Worm (Caenorhabditis elegans) whole organism, young adult: ENCODE results near the gene R04B5.1.
"Not testable (repeated sequence)": the region's sequence is repeated elsewhere in the genome, so short reads cannot be mapped to it uniquely, and the experiment has no call there.

Experiments
- B0035.1 ChIP-seq: sonication (generic microtip); optimal IDR thresholded peaks from 2 replicates; lab custom pipeline; 2016; ENCODE audit warnings: missing genetic modification characterization, mild to moderate bottlenecking, missing compliant biosample characterization, missing genotype, missing genetic modification reagents
- C06A6.2 ChIP-seq: fragments of 200-800 bp; sonication (Bioruptor generic); conservative IDR thresholded peaks from 2 replicates; pipeline ENCODE4 v1.3.6; 2022; ENCODE audit warnings: missing genetic modification characterization, missing compliant biosample characterization
- C17E4.6 ChIP-seq: fragments of 200-800 bp; sonication (Bioruptor generic); IDR thresholded peaks from 2 replicates; pipeline ENCODE4 v1.3.6; 2022; ENCODE audit warnings: missing genetic modification reagents, missing genetic modification characterization, missing compliant biosample characterization
- D2030.7 ChIP-seq: fragments of 200-800 bp; sonication (Bioruptor generic); IDR thresholded peaks from 2 replicates; pipeline ENCODE4 v1.3.6; 2022; ENCODE audit warnings: missing genetic modification reagents, missing genetic modification characterization, missing compliant biosample characterization
- F33H1.4 ChIP-seq: fragments of 200-800 bp; sonication (Bioruptor generic); IDR thresholded peaks from 2 replicates; pipeline ENCODE4 v1.3.6; 2022; ENCODE audit warnings: missing genetic modification reagents, missing genetic modification characterization, missing compliant biosample characterization
- F37B4.10 ChIP-seq: fragments of 200-800 bp; sonication (Bioruptor generic); IDR thresholded peaks from 2 replicates; pipeline ENCODE4 v1.3.6; 2022; ENCODE audit warnings: missing genetic modification characterization, missing compliant biosample characterization
- F49E8.2 ChIP-seq: sonication (generic microtip); optimal IDR thresholded peaks from 3 replicates; lab custom pipeline; 2017; ENCODE audit warnings: missing genetic modification characterization, mild to moderate bottlenecking, missing compliant biosample characterization, antibody characterized with exemption, moderate library complexity; ENCODE audit not compliant: insufficient read depth
- F57C9.4 ChIP-seq: sonication (generic microtip); optimal IDR thresholded peaks from 2 replicates; lab custom pipeline; 2017; ENCODE audit warnings: mild to moderate bottlenecking, missing genetic modification characterization, missing compliant biosample characterization
- K11D2.4 ChIP-seq: fragments of 200-800 bp; sonication (Bioruptor generic); IDR thresholded peaks from 2 replicates; pipeline ENCODE4 v1.3.6; 2022; ENCODE audit warnings: missing genetic modification reagents, missing genetic modification characterization, missing compliant biosample characterization
- Y53G8AR.9 ChIP-seq: fragments of 200-800 bp; sonication (Bioruptor generic); conservative IDR thresholded peaks from 2 replicates; pipeline ENCODE4 v1.3.6; 2022; ENCODE audit warnings: missing genetic modification reagents, missing genetic modification characterization, missing compliant biosample characterization
- Y95B8A.8 ChIP-seq: fragments of 200-800 bp; sonication (Bioruptor generic); IDR thresholded peaks from 2 replicates; pipeline ENCODE4 v1.3.6; 2022; ENCODE audit warnings: missing genetic modification reagents, missing genetic modification characterization, missing compliant biosample characterization
- ama-1 ChIP-seq, 3 experiments: fragments of 150-350 bp in 1 of 3; sonication (generic microtip) in 2 of 3; optimal IDR thresholded peaks; 2 replicates each; lab custom pipeline; 2014 to 2018; ENCODE audit warnings: missing biosample characterization in 2 of 3, missing genetic modification characterization in 2 of 3, missing genetic modification reagents in 2 of 3
- attf-6 ChIP-seq: fragments of 200-800 bp; sonication (Bioruptor generic); IDR thresholded peaks from 2 replicates; pipeline ENCODE4 v1.3.6; 2022; ENCODE audit warnings: missing genetic modification reagents, missing genetic modification characterization, missing compliant biosample characterization
- bed-1 ChIP-seq: fragments of 200-800 bp; sonication (Bioruptor generic); IDR thresholded peaks from 2 replicates; pipeline ENCODE4 v1.3.6; 2022; ENCODE audit warnings: missing genetic modification reagents, missing genetic modification characterization, missing compliant biosample characterization
- cebp-1 ChIP-seq, 2 experiments: fragments of 200-800 bp in 1 of 2; sonication (Bioruptor generic) in 1 of 2; sonication (generic microtip) in 1 of 2; IDR thresholded peaks in 1 of 2; optimal IDR thresholded peaks in 1 of 2; 2 replicates each; pipeline versions ENCODE4 v1.3.6 to Lab custom; 2017 to 2022; ENCODE audit warnings: missing compliant biosample characterization in 2 of 2, missing genetic modification characterization in 2 of 2, mild to moderate bottlenecking in 1 of 2, missing genetic modification reagents in 1 of 2, moderate library complexity in 1 of 2
- ceh-100 ChIP-seq: fragments of 200-800 bp; sonication (Bioruptor generic); IDR thresholded peaks from 2 replicates; pipeline ENCODE4 v1.3.6; 2022; ENCODE audit warnings: missing genetic modification reagents, missing genetic modification characterization, missing compliant biosample characterization
- ceh-91 ChIP-seq: fragments of 200-800 bp; sonication (Bioruptor generic); IDR thresholded peaks from 2 replicates; pipeline ENCODE4 v1.3.6; 2022; ENCODE audit warnings: missing genetic modification reagents, missing genetic modification characterization, missing compliant biosample characterization
- dox-1 ChIP-seq: fragments of 200-800 bp; sonication (Bioruptor generic); IDR thresholded peaks from 2 replicates; pipeline ENCODE4 v1.3.6; 2022; ENCODE audit warnings: missing genetic modification reagents, missing genetic modification characterization, missing compliant biosample characterization
- egl-44 ChIP-seq: fragments of 200-800 bp; sonication (Bioruptor generic); IDR thresholded peaks from 2 replicates; pipeline ENCODE4 v1.3.6; 2022; ENCODE audit warnings: missing genetic modification reagents, missing genetic modification characterization, missing compliant biosample characterization
- egrh-3 ChIP-seq: fragments of 200-800 bp; sonication (Bioruptor generic); IDR thresholded peaks from 2 replicates; pipeline ENCODE4 v1.3.6; 2022; ENCODE audit warnings: missing genetic modification reagents, missing genetic modification characterization, missing compliant biosample characterization
- ekl-4 ChIP-seq: fragments of 200-800 bp; sonication (Bioruptor generic); IDR thresholded peaks from 2 replicates; pipeline ENCODE4 v1.3.6; 2022; ENCODE audit warnings: missing genetic modification reagents, missing genetic modification characterization, missing compliant biosample characterization
- hmg-1.2 ChIP-seq: fragments of 200-800 bp; sonication (Bioruptor generic); IDR thresholded peaks from 2 replicates; pipeline ENCODE4 v1.3.6; 2022; ENCODE audit warnings: missing genetic modification reagents, missing genetic modification characterization, missing compliant biosample characterization
- hsf-1 ChIP-seq: fragments of 200-800 bp; sonication (Bioruptor generic); IDR thresholded peaks from 2 replicates; pipeline ENCODE4 v1.3.6; 2022; ENCODE audit warnings: missing genetic modification reagents, missing genetic modification characterization, missing compliant biosample characterization
- let-526 ChIP-seq: fragments of 200-800 bp; sonication (Bioruptor generic); IDR thresholded peaks from 2 replicates; pipeline ENCODE4 v1.3.6; 2022; ENCODE audit warnings: missing genetic modification reagents, missing genetic modification characterization, missing compliant biosample characterization
- madf-3 ChIP-seq: fragments of 200-800 bp; sonication (Bioruptor generic); IDR thresholded peaks from 2 replicates; pipeline ENCODE4 v1.3.6; 2022; ENCODE audit warnings: missing genetic modification reagents, missing genetic modification characterization, missing compliant biosample characterization
- madf-6 ChIP-seq: fragments of 200-800 bp; sonication (Bioruptor generic); IDR thresholded peaks from 2 replicates; pipeline ENCODE4 v1.3.6; 2022; ENCODE audit warnings: missing genetic modification reagents, missing genetic modification characterization, missing compliant biosample characterization
- madf-8 ChIP-seq: fragments of 200-800 bp; sonication (Bioruptor generic); conservative IDR thresholded peaks from 2 replicates; pipeline ENCODE4 v1.3.6; 2022; ENCODE audit warnings: missing genetic modification reagents, missing genetic modification characterization, missing compliant biosample characterization
- mcd-1 ChIP-seq: fragments of 200-800 bp; sonication (Bioruptor generic); IDR thresholded peaks from 2 replicates; pipeline ENCODE4 v1.3.6; 2022; ENCODE audit warnings: missing genetic modification reagents, missing genetic modification characterization, missing compliant biosample characterization
- mes-4 ChIP-seq: sonication (generic microtip); optimal IDR thresholded peaks from 2 replicates; lab custom pipeline; 2016; ENCODE audit warnings: missing genotype, missing genetic modification characterization, missing compliant biosample characterization
- nfyb-1 ChIP-seq: fragments of 200-800 bp; sonication (Bioruptor generic); IDR thresholded peaks from 2 replicates; pipeline ENCODE4 v1.3.6; 2022; ENCODE audit warnings: missing genetic modification reagents, missing genetic modification characterization, missing compliant biosample characterization
- pbrm-1 ChIP-seq: fragments of 200-800 bp; sonication (Bioruptor generic); IDR thresholded peaks from 2 replicates; pipeline ENCODE4 v1.3.6; 2022; ENCODE audit warnings: missing genetic modification reagents, missing genetic modification characterization, missing compliant biosample characterization
- rcor-1 ChIP-seq: fragments of 200-800 bp; sonication (Bioruptor generic); IDR thresholded peaks from 2 replicates; pipeline ENCODE4 v1.3.6; 2022; ENCODE audit warnings: missing genetic modification reagents, missing genetic modification characterization, missing compliant biosample characterization
- xnd-1 ChIP-seq: sonication (generic microtip); optimal IDR thresholded peaks from 2 replicates; lab custom pipeline; 2016; ENCODE audit warnings: missing genotype, missing genetic modification reagents, missing genetic modification characterization, missing compliant biosample characterization
- ztf-28 ChIP-seq: fragments of 200-800 bp; sonication (Bioruptor generic); IDR thresholded peaks from 2 replicates; pipeline ENCODE4 v1.3.6; 2022; ENCODE audit warnings: missing genetic modification reagents, missing genetic modification characterization, missing compliant biosample characterization

R04B5.1 gene

DNA sequence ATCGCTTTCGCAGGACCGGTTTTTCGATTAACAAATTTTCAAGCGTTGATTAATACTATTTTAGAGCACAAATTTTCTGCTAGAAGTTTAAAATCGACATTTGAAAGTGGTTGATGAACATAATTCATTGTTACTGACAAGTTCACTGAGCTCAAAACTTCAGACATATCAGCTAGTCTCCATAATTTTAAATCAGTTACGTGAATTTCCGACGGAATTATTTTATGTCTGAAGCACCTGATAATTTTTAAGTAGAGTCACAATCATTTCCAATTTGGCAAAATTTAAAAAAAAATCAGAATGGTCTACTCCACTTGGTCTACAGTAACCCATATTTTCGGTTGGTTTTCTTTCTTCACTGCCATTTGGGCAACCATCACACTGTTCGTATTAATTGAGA lies 26.3 kb downstream of the R04B5.1 start, which contains the start of gene str-118:
Gene str-118 (plus strand): TSS at position 301 of the 400 bp plus-strand sequence.
- TF ChIP-seq F49E8.2 (tag; lab: Kevin White, UChicago), result no peak
- no peak for TF ChIP-seq madf-8
- no peak for TF ChIP-seq ama-1 (optimal IDR thresholded peaks at IDR 0.05; lab: Kevin White, UChicago)
- no peak for TF ChIP-seq ama-1 (GFP tag; optimal IDR thresholded peaks at IDR 0.05; lab: Kevin White, UChicago)
- no peak for TF ChIP-seq F57C9.4 (tag; lab: Kevin White, UChicago)
- TF ChIP-seq mes-4, result no peak
- no peak for TF ChIP-seq B0035.1 (tag; lab: Kevin White, UChicago)
- TF ChIP-seq egl-44 (GFP tag; lab: Robert Waterston, UW), result no peak

DNA sequence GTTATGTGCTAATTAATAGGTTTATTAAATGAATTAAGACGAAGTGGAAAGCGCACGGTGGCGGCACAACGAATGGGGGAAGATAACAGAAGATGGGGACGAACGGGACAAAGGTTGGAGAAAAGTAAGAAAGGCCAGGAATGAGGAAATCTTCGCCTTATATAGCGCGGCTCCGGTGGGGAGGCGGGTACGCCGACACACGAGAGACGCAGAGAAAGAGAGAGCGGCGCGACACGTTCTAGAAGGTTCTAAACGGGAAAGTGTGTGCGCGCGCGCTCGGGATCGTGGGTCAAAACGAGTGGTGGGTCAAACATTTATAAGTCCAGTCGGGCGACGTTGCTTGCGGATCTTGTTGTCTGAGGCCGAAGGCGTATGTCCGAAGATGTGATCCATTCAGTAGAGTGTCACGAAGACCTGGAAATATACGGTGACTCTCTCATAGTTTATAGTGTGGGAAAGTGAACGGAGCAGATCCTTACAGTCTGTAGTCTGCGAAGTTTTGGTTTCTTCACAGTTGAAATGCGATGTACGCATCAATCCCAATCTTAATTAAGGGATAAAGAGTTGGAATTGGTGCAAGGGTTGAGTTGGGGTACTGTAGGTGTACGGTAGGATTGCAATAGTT lies 28.8 kb downstream of the R04B5.1 start:
- TF ChIP-seq mcd-1, result peak; percentile 75
- TF ChIP-seq hmg-1.2 (GFP tag; lab: Robert Waterston, UW), result peak; percentile 79
- TF ChIP-seq rcor-1, result peak; percentile 56; the same call in 1 of the 2 replicates
- peak; percentile 57; the same call in 1 of the 2 replicates for TF ChIP-seq Y53G8AR.9 (GFP tag; lab: Robert Waterston, UW)
- TF ChIP-seq egl-44 (GFP tag; lab: Robert Waterston, UW), result peak; percentile 63; the same call in 1 of the 2 replicates
- peak; percentile 43 for TF ChIP-seq ceh-91 (GFP tag; lab: Robert Waterston, UW)
- TF ChIP-seq F37B4.10 (GFP tag; lab: Robert Waterston, UW), result 0 out of 2 replicates have a peak, but pooled peaks have one; percentile 63
- peak; percentile 60; the same call in 1 of the 2 replicates for TF ChIP-seq Y95B8A.8 (GFP tag; lab: Robert Waterston, UW)
- TF ChIP-seq ztf-28 (GFP tag; lab: Robert Waterston, UW), result 0 out of 2 replicates have a peak, but pooled peaks have one; percentile 30
- TF ChIP-seq D2030.7, result peak; percentile 70
- peak; percentile 90 for TF ChIP-seq madf-8
- peak; percentile 66; the same call in 1 of the 2 replicates for TF ChIP-seq ekl-4 (GFP tag; lab: Robert Waterston, UW)
- TF ChIP-seq madf-6 (GFP tag; lab: Robert Waterston, UW), result peak; percentile 94
- TF ChIP-seq C06A6.2, result peak; percentile 44; the same call in 1 of the 2 replicates
- 0 out of 2 replicates have a peak, but pooled peaks have one; percentile 59 for TF ChIP-seq nfyb-1
- peak; percentile 49; the same call in 1 of the 2 replicates for TF ChIP-seq let-526
- 0 out of 2 replicates have a peak, but pooled peaks have one; percentile 58 for TF ChIP-seq bed-1 (GFP tag; lab: Robert Waterston, UW)
- peak; percentile 91 for TF ChIP-seq madf-3 (GFP tag; lab: Robert Waterston, UW)
- peak; percentile 51 for TF ChIP-seq F33H1.4 (GFP tag; lab: Robert Waterston, UW)
- peak; percentile 76; the same call in 1 of the 2 replicates for TF ChIP-seq dox-1
- peak; percentile 57; the same call in 1 of the 2 replicates for TF ChIP-seq pbrm-1
- TF ChIP-seq C17E4.6 (GFP tag; lab: Robert Waterston, UW), result peak; percentile 78
- TF ChIP-seq cebp-1 (GFP tag; IDR thresholded peaks at IDR 0.05; lab: Robert Waterston, UW), result peak; percentile 46; the same call in 1 of the 2 replicates
- not testable (repeated sequence) for TF ChIP-seq cebp-1 (tag; optimal IDR thresholded peaks at IDR 0.05; lab: Kevin White, UChicago)
- TF ChIP-seq xnd-1 (tag; lab: Kevin White, UChicago), result peak; percentile 57
- TF ChIP-seq egrh-3 (GFP tag; lab: Robert Waterston, UW), result peak; percentile 60; the same call in 1 of the 2 replicates
- TF ChIP-seq K11D2.4 (GFP tag; lab: Robert Waterston, UW), result peak; percentile 84
- peak; percentile 13; the same call in 1 of the 2 replicates for TF ChIP-seq ceh-100 (GFP tag; lab: Robert Waterston, UW)
- peak; percentile 23; the same call in 1 of the 2 replicates for TF ChIP-seq attf-6 (GFP tag; lab: Robert Waterston, UW)
- TF ChIP-seq hsf-1 (GFP tag; lab: Robert Waterston, UW), result peak; percentile 99
